Fruit fly (Drosophila melanogaster): ENCODE measurements around the gene Cpr78Cc.
A peak's percentile ranks its signal among the peaks of the same experiment; 100 is the strongest.

The Cpr78Cc gene

DNA sequence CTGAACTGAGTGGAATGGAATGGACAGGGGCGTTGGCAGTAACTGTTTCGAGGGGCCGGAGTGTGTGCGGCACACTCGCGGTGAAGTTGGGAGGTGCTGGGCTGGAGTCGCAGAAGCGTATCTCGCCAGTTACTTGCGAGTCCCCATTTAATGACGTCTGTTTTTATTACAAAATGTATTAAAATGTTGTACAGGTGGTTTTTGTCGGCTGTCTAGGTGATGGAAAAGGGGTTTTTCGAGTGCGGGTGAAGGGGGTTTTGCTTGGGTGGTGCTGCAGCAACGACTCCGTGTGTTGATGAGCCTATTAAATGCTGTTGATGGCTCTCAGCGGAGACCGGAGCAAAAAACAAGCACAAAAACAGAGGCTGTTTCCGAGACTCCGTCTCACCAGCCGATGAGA, 49.0 kb upstream of the Cpr78Cc start (continued):
- TF ChIP-seq MBD-R2 (GFP tag; IDR thresholded peaks at IDR 0.05), result 0 out of 2 replicates have a peak, but pooled peaks have one; percentile 9
- TF ChIP-seq lilli (GFP tag; optimal IDR thresholded peaks at IDR 0.05), result peak; percentile 6
- TF ChIP-seq al (GFP tag; IDR thresholded peaks at IDR 0.05), result no peak
- TF ChIP-seq Mrtf (GFP tag; IDR thresholded peaks at IDR 0.05), result 0 out of 3 replicates have a peak, but pooled peaks have one; percentile 49
- TF ChIP-seq CG7745 (tag; optimal IDR thresholded peaks at IDR 0.05), result no peak
- TF ChIP-seq CG5953 (GFP tag; IDR thresholded peaks at IDR 0.05), result 0 out of 2 replicates have a peak, but pooled peaks have one; percentile 13
- TF ChIP-seq sr (GFP tag; IDR thresholded peaks at IDR 0.05), result no peak
- TF ChIP-seq Vsx1 (GFP tag; optimal IDR thresholded peaks at IDR 0.05), result no peak
- no peak for TF ChIP-seq PHDP (tag; optimal IDR thresholded peaks at IDR 0.05)
- no peak for TF ChIP-seq CG7372 (GFP tag; IDR thresholded peaks at IDR 0.05)
- TF ChIP-seq CG6683 (GFP tag; optimal IDR thresholded peaks at IDR 0.05), result no peak
- TF ChIP-seq vvl (GFP tag; IDR thresholded peaks at IDR 0.05), result 0 out of 2 replicates have a peak, but pooled peaks have one; percentile 15
- no peak for TF ChIP-seq CG8359 (GFP tag; optimal IDR thresholded peaks at IDR 0.05; ENCODE audit: borderline replicate concordance)
- TF ChIP-seq sisA (GFP tag; IDR thresholded peaks at IDR 0.05), result peak; percentile 28; the same call in 1 of the 2 replicates
- peak; percentile 20 for TF ChIP-seq dmrt99B (tag; optimal IDR thresholded peaks at IDR 0.05)
- 0 out of 2 replicates have a peak, but pooled peaks have one; percentile 9 for TF ChIP-seq Awh (GFP tag; IDR thresholded peaks at IDR 0.05)
- TF ChIP-seq CG15514 (GFP tag; optimal IDR thresholded peaks at IDR 0.05), result no peak
- no peak for TF ChIP-seq Ets97D (GFP tag; optimal IDR thresholded peaks at IDR 0.05)
- TF ChIP-seq az2 (GFP tag; optimal IDR thresholded peaks at IDR 0.05), result peak; percentile 42
- 0 out of 3 replicates have a peak, but pooled peaks have one; percentile 34 for TF ChIP-seq ken (GFP tag; IDR thresholded peaks at IDR 0.05)
- TF ChIP-seq CG8388 (GFP tag; optimal IDR thresholded peaks at IDR 0.05), result peak; percentile 7
- TF ChIP-seq Mes4 (GFP tag; optimal IDR thresholded peaks at IDR 0.05), result no peak
- TF ChIP-seq jumu (GFP tag; optimal IDR thresholded peaks at IDR 0.05), result peak; percentile 40
- TF ChIP-seq HLH3B (GFP tag; IDR thresholded peaks at IDR 0.05), result no peak
- TF ChIP-seq CG11247 (GFP tag; IDR thresholded peaks at IDR 0.05), result no peak; the same call in 1 of the 2 replicates
- peak; percentile 54; the same call in 1 of the 3 replicates for TF ChIP-seq Optix (GFP tag; IDR thresholded peaks at IDR 0.05)
- peak; percentile 33; the same call in 1 of the 2 replicates for TF ChIP-seq slbo (GFP tag; IDR thresholded peaks at IDR 0.05)
- no peak for TF ChIP-seq CG6272 (GFP tag; IDR thresholded peaks at IDR 0.05)
- TF ChIP-seq CG18476 (GFP tag; optimal IDR thresholded peaks at IDR 0.05), result no peak
- TF ChIP-seq Aef1 (GFP tag; IDR thresholded peaks at IDR 0.05), result no peak
- TF ChIP-seq chif (GFP tag; optimal IDR thresholded peaks at IDR 0.05), result no peak
- peak; percentile 8 for TF ChIP-seq scrt (GFP tag; optimal IDR thresholded peaks at IDR 0.05)
- no peak for TF ChIP-seq slp2 (GFP tag; optimal IDR thresholded peaks at IDR 0.05)
- no peak for TF ChIP-seq dati (GFP tag; IDR thresholded peaks at IDR 0.05)
- peak; percentile 6 for TF ChIP-seq grau (tag; optimal IDR thresholded peaks at IDR 0.05)
- TF ChIP-seq NFAT (GFP tag; IDR thresholded peaks at IDR 0.05), result no peak
- no peak for TF ChIP-seq zfh2 (GFP tag; optimal IDR thresholded peaks at IDR 0.05)
- TF ChIP-seq bsh (GFP tag; optimal IDR thresholded peaks at IDR 0.05), result peak; percentile 18 to 42
- TF ChIP-seq CG9932 (GFP tag; IDR thresholded peaks at IDR 0.05), result peak; percentile 46
- TF ChIP-seq CG1647 (GFP tag; optimal IDR thresholded peaks at IDR 0.05), result no peak
- no peak for TF ChIP-seq CG30431 (GFP tag; optimal IDR thresholded peaks at IDR 0.05)
- peak; percentile 83 for TF ChIP-seq CG11696 (GFP tag; IDR thresholded peaks at IDR 0.05)
- TF ChIP-seq Hmx (GFP tag; optimal IDR thresholded peaks at IDR 0.05), result no peak
- peak; percentile 24 for TF ChIP-seq Blimp-1 (GFP tag; optimal IDR thresholded peaks at IDR 0.05)
- TF ChIP-seq bab2 (GFP tag; optimal IDR thresholded peaks at IDR 0.05), result no peak
- TF ChIP-seq Six4 (GFP tag; optimal IDR thresholded peaks at IDR 0.05), result no peak
- no peak for TF ChIP-seq Bgb (GFP tag; IDR thresholded peaks at IDR 0.05; ENCODE audit: partially characterized antibody)
- TF ChIP-seq CG10979 (tag; optimal IDR thresholded peaks at IDR 0.05), result peak; percentile 14
- TF ChIP-seq CG31365 (tag; optimal IDR thresholded peaks at IDR 0.05), result no peak
- 0 out of 2 replicates have a peak, but pooled peaks have one; percentile 7 for TF ChIP-seq onecut (GFP tag; IDR thresholded peaks at IDR 0.05)
- no peak for TF ChIP-seq trem (tag; optimal IDR thresholded peaks at IDR 0.05)
